Worm (Caenorhabditis elegans) whole organism, young adult: ENCODE data around the gene sri-4.

Experiments used
- B0019.2 ChIP-seq: fragments of 200-800 bp; sonication (Bioruptor generic); conservative IDR thresholded peaks from 2 replicates; pipeline ENCODE4 v1.3.6; 2022; ENCODE audit warnings: missing genetic modification reagents, missing genetic modification characterization, missing compliant biosample characterization
- B0035.1 ChIP-seq: sonication (generic microtip); optimal IDR thresholded peaks from 2 replicates; lab custom pipeline; 2016; ENCODE audit warnings: missing genetic modification characterization, mild to moderate bottlenecking, missing compliant biosample characterization, missing genotype, missing genetic modification reagents
- F10E7.11 ChIP-seq: sonication (generic microtip); optimal IDR thresholded peaks from 2 replicates; lab custom pipeline; 2017; ENCODE audit warnings: mild to moderate bottlenecking, missing genetic modification characterization, moderate library complexity, missing compliant biosample characterization
- F49E8.2 ChIP-seq: sonication (generic microtip); optimal IDR thresholded peaks from 3 replicates; lab custom pipeline; 2017; ENCODE audit warnings: missing genetic modification characterization, mild to moderate bottlenecking, missing compliant biosample characterization, antibody characterized with exemption, moderate library complexity; ENCODE audit not compliant: insufficient read depth
- F52B5.7 ChIP-seq: sonication (generic microtip); optimal IDR thresholded peaks from 2 replicates; lab custom pipeline; 2016; ENCODE audit warnings: mild to moderate bottlenecking, missing genetic modification characterization, missing compliant biosample characterization
- F57C9.4 ChIP-seq: sonication (generic microtip); optimal IDR thresholded peaks from 2 replicates; lab custom pipeline; 2017; ENCODE audit warnings: mild to moderate bottlenecking, missing genetic modification characterization, missing compliant biosample characterization
- K11D2.4 ChIP-seq: fragments of 200-800 bp; sonication (Bioruptor generic); IDR thresholded peaks from 2 replicates; pipeline ENCODE4 v1.3.6; 2022; ENCODE audit warnings: missing genetic modification reagents, missing genetic modification characterization, missing compliant biosample characterization
- T07F8.4 ChIP-seq: sonication (generic microtip); optimal IDR thresholded peaks from 2 replicates; lab custom pipeline; 2016; ENCODE audit warnings: mild to moderate bottlenecking, missing genetic modification characterization, moderate library complexity, missing compliant biosample characterization
- T26A5.8 ChIP-seq: sonication (generic microtip); optimal IDR thresholded peaks from 2 replicates; lab custom pipeline; 2016; ENCODE audit warnings: missing genetic modification characterization, missing compliant biosample characterization
- Y79H2A.3 ChIP-seq: fragments of 200-800 bp; sonication (Bioruptor generic); conservative IDR thresholded peaks from 2 replicates; pipeline ENCODE4 v1.3.6; 2022; ENCODE audit warnings: missing genetic modification reagents, missing genetic modification characterization, missing compliant biosample characterization
- ZK185.1 ChIP-seq: sonication (generic microtip); optimal IDR thresholded peaks from 2 replicates; lab custom pipeline; 2016; ENCODE audit warnings: mild to moderate bottlenecking, missing genetic modification characterization, missing compliant biosample characterization; ENCODE audit not compliant: poor library complexity, severe bottlenecking
- ama-1 ChIP-seq, 3 experiments: fragments of 150-350 bp in 1 of 3; sonication (generic microtip) in 2 of 3; optimal IDR thresholded peaks; 2 replicates each; lab custom pipeline; 2014 to 2018; ENCODE audit warnings: missing biosample characterization in 2 of 3, missing genetic modification characterization in 2 of 3, missing genetic modification reagents in 2 of 3
- attf-6 ChIP-seq: fragments of 200-800 bp; sonication (Bioruptor generic); IDR thresholded peaks from 2 replicates; pipeline ENCODE4 v1.3.6; 2022; ENCODE audit warnings: missing genetic modification reagents, missing genetic modification characterization, missing compliant biosample characterization
- ccch-3 ChIP-seq: fragments of 200-800 bp; sonication (Bioruptor generic); optimal IDR thresholded peaks from 2 replicates; lab custom pipeline; 2018; ENCODE audit warnings: mild to moderate bottlenecking, missing genetic modification characterization, missing compliant biosample characterization
- cebp-1 ChIP-seq, 2 experiments: fragments of 200-800 bp in 1 of 2; sonication (Bioruptor generic) in 1 of 2; sonication (generic microtip) in 1 of 2; IDR thresholded peaks in 1 of 2; optimal IDR thresholded peaks in 1 of 2; 2 replicates each; pipeline versions ENCODE4 v1.3.6 to Lab custom; 2017 to 2022; ENCODE audit warnings: missing compliant biosample characterization in 2 of 2, missing genetic modification characterization in 2 of 2, mild to moderate bottlenecking in 1 of 2, missing genetic modification reagents in 1 of 2, moderate library complexity in 1 of 2
- ceh-100 ChIP-seq: fragments of 200-800 bp; sonication (Bioruptor generic); IDR thresholded peaks from 2 replicates; pipeline ENCODE4 v1.3.6; 2022; ENCODE audit warnings: missing genetic modification reagents, missing genetic modification characterization, missing compliant biosample characterization
- ceh-79 ChIP-seq: sonication (generic microtip); optimal IDR thresholded peaks from 2 replicates; lab custom pipeline; 2017; ENCODE audit warnings: mild to moderate bottlenecking, missing genetic modification characterization, missing compliant biosample characterization
- ceh-91 ChIP-seq: fragments of 200-800 bp; sonication (Bioruptor generic); IDR thresholded peaks from 2 replicates; pipeline ENCODE4 v1.3.6; 2022; ENCODE audit warnings: missing genetic modification reagents, missing genetic modification characterization, missing compliant biosample characterization
- egl-44 ChIP-seq: fragments of 200-800 bp; sonication (Bioruptor generic); IDR thresholded peaks from 2 replicates; pipeline ENCODE4 v1.3.6; 2022; ENCODE audit warnings: missing genetic modification reagents, missing genetic modification characterization, missing compliant biosample characterization
- egrh-3 ChIP-seq: fragments of 200-800 bp; sonication (Bioruptor generic); IDR thresholded peaks from 2 replicates; pipeline ENCODE4 v1.3.6; 2022; ENCODE audit warnings: missing genetic modification reagents, missing genetic modification characterization, missing compliant biosample characterization
- ekl-4 ChIP-seq: fragments of 200-800 bp; sonication (Bioruptor generic); IDR thresholded peaks from 2 replicates; pipeline ENCODE4 v1.3.6; 2022; ENCODE audit warnings: missing genetic modification reagents, missing genetic modification characterization, missing compliant biosample characterization
- fkh-3 ChIP-seq: sonication (generic microtip); optimal IDR thresholded peaks from 2 replicates; lab custom pipeline; 2016; ENCODE audit warnings: mild to moderate bottlenecking, missing genetic modification characterization, missing compliant biosample characterization
- him-1 ChIP-seq: sonication (generic microtip); optimal IDR thresholded peaks from 2 replicates; lab custom pipeline; 2016; ENCODE audit warnings: missing genotype, missing genetic modification reagents, missing genetic modification characterization, missing compliant biosample characterization
- hlh-12 ChIP-seq: sonication (generic microtip); optimal IDR thresholded peaks from 2 replicates; lab custom pipeline; 2016; ENCODE audit warnings: missing genetic modification characterization, missing compliant biosample characterization
- hlh-26 ChIP-seq: fragments of 200-800 bp; sonication (Bioruptor generic); conservative IDR thresholded peaks from 2 replicates; pipeline ENCODE4 v1.3.6; 2022; ENCODE audit warnings: missing genetic modification reagents, missing genetic modification characterization, missing compliant biosample characterization
- hsf-1 ChIP-seq: fragments of 200-800 bp; sonication (Bioruptor generic); IDR thresholded peaks from 2 replicates; pipeline ENCODE4 v1.3.6; 2022; ENCODE audit warnings: missing genetic modification reagents, missing genetic modification characterization, missing compliant biosample characterization
- lin-26 ChIP-seq: fragments of 200-800 bp; sonication (Bioruptor generic); IDR thresholded peaks from 2 replicates; pipeline ENCODE4 v1.3.6; 2022; ENCODE audit warnings: missing genetic modification reagents, missing genetic modification characterization, missing compliant biosample characterization
- lin-54 ChIP-seq: fragments of 200-800 bp; sonication (Bioruptor generic); optimal IDR thresholded peaks from 2 replicates; lab custom pipeline; 2018; ENCODE audit warnings: mild to moderate bottlenecking, missing genetic modification characterization, missing compliant biosample characterization
- lsl-1 ChIP-seq: fragments of 200-800 bp; sonication (Bioruptor generic); optimal IDR thresholded peaks from 2 replicates; lab custom pipeline; 2018; ENCODE audit warnings: mild to moderate bottlenecking, missing genetic modification characterization, moderate library complexity, missing compliant biosample characterization
- mxl-1 ChIP-seq: sonication (generic microtip); optimal IDR thresholded peaks from 2 replicates; lab custom pipeline; 2016; ENCODE audit warnings: missing genetic modification characterization, missing compliant biosample characterization
- nfyb-1 ChIP-seq: fragments of 200-800 bp; sonication (Bioruptor generic); IDR thresholded peaks from 2 replicates; pipeline ENCODE4 v1.3.6; 2022; ENCODE audit warnings: missing genetic modification reagents, missing genetic modification characterization, missing compliant biosample characterization
- nhr-179 ChIP-seq: sonication (generic microtip); optimal IDR thresholded peaks from 2 replicates; lab custom pipeline; 2016; ENCODE audit warnings: mild to moderate bottlenecking, missing genetic modification characterization, missing compliant biosample characterization
- pbrm-1 ChIP-seq: fragments of 200-800 bp; sonication (Bioruptor generic); IDR thresholded peaks from 2 replicates; pipeline ENCODE4 v1.3.6; 2022; ENCODE audit warnings: missing genetic modification reagents, missing genetic modification characterization, missing compliant biosample characterization
- rec-8 ChIP-seq, 2 experiments: sonication (generic microtip); optimal IDR thresholded peaks; 2 replicates each; lab custom pipeline; 2016; ENCODE audit warnings: mild to moderate bottlenecking in 2 of 2, missing genetic modification characterization in 2 of 2, missing genetic modification reagents in 2 of 2, missing genotype in 2 of 2, missing biosample characterization in 1 of 2, missing compliant biosample characterization in 1 of 2, moderate library complexity in 1 of 2
- repo-1 ChIP-seq: sonication (generic microtip); optimal IDR thresholded peaks from 2 replicates; lab custom pipeline; 2017; ENCODE audit warnings: mild to moderate bottlenecking, missing genetic modification characterization, missing compliant biosample characterization
- rpc-1 ChIP-seq, 2 experiments: fragments of 150-350 bp in 1 of 2; sonication (generic microtip) in 1 of 2; optimal IDR thresholded peaks; 2 replicates each; lab custom pipeline; 2014 to 2018; ENCODE audit warnings: missing biosample characterization in 1 of 2, missing genetic modification characterization in 1 of 2, missing genetic modification reagents in 1 of 2, missing genotype in 1 of 2
- sea-2 ChIP-seq: fragments of 200-800 bp; sonication (Bioruptor generic); IDR thresholded peaks from 2 replicates; pipeline ENCODE4 v1.3.6; 2022; ENCODE audit warnings: missing genetic modification characterization, missing compliant biosample characterization
- snpc-1.3 ChIP-seq: sonication (generic microtip); optimal IDR thresholded peaks from 2 replicates; lab custom pipeline; 2017; ENCODE audit warnings: missing genetic modification characterization, mild to moderate bottlenecking, missing compliant biosample characterization, antibody characterized with exemption, moderate library complexity, missing genotype, missing genetic modification reagents; ENCODE audit not compliant: insufficient read depth
- somi-1 ChIP-seq: fragments of 200-800 bp; sonication (Bioruptor generic); optimal IDR thresholded peaks from 2 replicates; lab custom pipeline; 2018; ENCODE audit warnings: mild to moderate bottlenecking, missing genetic modification characterization, missing compliant biosample characterization
- sptf-2 ChIP-seq: fragments of 200-800 bp; sonication (Bioruptor generic); optimal IDR thresholded peaks from 2 replicates; lab custom pipeline; 2018; ENCODE audit warnings: mild to moderate bottlenecking, missing genetic modification characterization, missing compliant biosample characterization
- tbp1 ChIP-seq: fragments of 200-800 bp; sonication (Bioruptor generic); optimal IDR thresholded peaks from 2 replicates; lab custom pipeline; 2018; ENCODE audit warnings: mild to moderate bottlenecking, missing genetic modification characterization, missing compliant biosample characterization
- tbx-9 ChIP-seq: sonication (generic microtip); optimal IDR thresholded peaks from 2 replicates; lab custom pipeline; 2016; ENCODE audit warnings: borderline replicate concordance, missing genetic modification characterization, inconsistent platforms, missing compliant biosample characterization
- ztf-25 ChIP-seq: fragments of 200-800 bp; sonication (Bioruptor generic); IDR thresholded peaks from 2 replicates; pipeline ENCODE4 v1.3.6; 2022; ENCODE audit warnings: missing genetic modification reagents, missing genetic modification characterization, missing compliant biosample characterization
- ztf-28 ChIP-seq: fragments of 200-800 bp; sonication (Bioruptor generic); IDR thresholded peaks from 2 replicates; pipeline ENCODE4 v1.3.6; 2022; ENCODE audit warnings: missing genetic modification reagents, missing genetic modification characterization, missing compliant biosample characterization
- ztf-6 ChIP-seq: fragments of 200-800 bp; sonication (Bioruptor generic); IDR thresholded peaks from 2 replicates; pipeline ENCODE4 v1.3.6; 2022; ENCODE audit warnings: missing genetic modification reagents, missing genetic modification characterization, missing compliant biosample characterization

The sri-4 gene

DNA sequence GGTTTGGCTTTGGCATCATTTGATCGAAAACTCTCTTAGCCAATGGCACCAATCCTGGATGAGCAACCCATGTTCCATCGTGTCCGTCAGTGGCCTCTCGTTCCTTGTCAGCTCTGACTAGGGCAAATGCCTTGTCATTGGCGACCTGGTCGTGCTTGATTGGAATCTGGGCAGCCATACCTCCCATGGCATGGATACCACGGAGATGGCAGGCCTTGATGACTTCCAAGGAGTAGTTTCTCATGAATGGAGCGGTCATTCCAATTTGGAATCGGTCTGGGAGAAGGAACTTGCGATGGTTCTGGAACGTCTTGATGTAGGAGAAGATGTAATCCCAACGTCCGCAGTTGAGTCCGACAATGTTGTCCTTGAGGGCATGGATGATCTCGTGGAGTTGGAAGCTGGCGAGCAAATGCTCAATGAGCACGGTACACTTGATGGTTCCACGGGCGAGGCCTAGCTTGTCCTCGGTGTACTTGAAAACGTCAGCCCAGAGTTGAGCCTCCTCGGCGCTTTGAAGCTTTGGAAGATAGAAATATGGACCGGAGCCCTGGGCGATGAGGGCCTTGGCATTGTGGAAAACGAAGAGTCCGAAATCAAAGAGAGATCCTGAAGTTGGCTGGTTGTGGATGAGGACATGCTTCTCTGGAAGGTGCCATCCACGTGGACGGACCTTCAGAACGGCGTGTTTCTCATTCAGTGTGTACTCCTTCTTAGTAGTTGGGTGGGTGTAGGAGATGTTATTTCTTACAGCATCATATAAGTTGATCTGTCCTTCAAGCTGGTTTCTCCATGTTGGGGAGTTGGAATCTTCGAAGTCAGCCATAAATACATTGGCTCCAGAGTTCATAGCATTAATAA, 23.0 kb upstream of the sri-4 start (continued):
- TF ChIP-seq repo-1 (tag; lab: Kevin White, UChicago) (no peak), him-1 (tag; lab: Kevin White, UChicago) (no peak), pbrm-1 (GFP tag; lab: Robert Waterston, UW) (no peak), hsf-1 (GFP tag; lab: Robert Waterston, UW) (no peak), nfyb-1 (GFP tag; lab: Robert Waterston, UW) (0 out of 2 replicates have a peak, but pooled peaks have one; percentile 14), ZK185.1 (tag; lab: Kevin White, UChicago) (peak; percentile 67), ccch-3 (GFP tag; lab: Kevin White, UChicago) (no peak), fkh-3 (tag; lab: Kevin White, UChicago) (no peak), sptf-2 (GFP tag; lab: Kevin White, UChicago) (no peak), snpc-1.3 (tag; lab: Kevin White, UChicago) (no peak), nhr-179 (tag; lab: Kevin White, UChicago) (no peak), sea-2 (GFP tag; lab: Robert Waterston, UW) (no peak), K11D2.4 (GFP tag; lab: Robert Waterston, UW) (no peak), F49E8.2 (tag; lab: Kevin White, UChicago) (no peak), Y79H2A.3 (GFP tag; lab: Robert Waterston, UW) (no peak; the same call in 1 of the 2 replicates), B0019.2 (GFP tag; lab: Robert Waterston, UW) (no peak), tbx-9 (tag; lab: Kevin White, UChicago) (no peak), ztf-28 (GFP tag; lab: Robert Waterston, UW) (no peak), ztf-25 (GFP tag; lab: Robert Waterston, UW) (no peak), egl-44 (GFP tag; lab: Robert Waterston, UW) (peak; percentile 25), ceh-79 (tag; lab: Kevin White, UChicago) (no peak), ztf-6 (GFP tag; lab: Robert Waterston, UW) (no peak), ama-1 (optimal IDR thresholded peaks at IDR 0.05; lab: Kevin White, UChicago) (peak; percentile 88), ama-1 (GFP tag; optimal IDR thresholded peaks at IDR 0.05; lab: Kevin White, UChicago) (peak in 1 of 2 experiments; percentile 12), attf-6 (no peak), egrh-3 (GFP tag; lab: Robert Waterston, UW) (no peak), rec-8 (tag; optimal IDR thresholded peaks at IDR 0.05; lab: Kevin White, UChicago) (no peak), F10E7.11 (no peak), B0035.1 (tag; lab: Kevin White, UChicago) (no peak), tbp1 (GFP tag; lab: Kevin White, UChicago) (no peak), F52B5.7 (no peak), ceh-91 (GFP tag; lab: Robert Waterston, UW) (no peak), cebp-1 (GFP tag; IDR thresholded peaks at IDR 0.05; lab: Robert Waterston, UW) (no peak), cebp-1 (tag; optimal IDR thresholded peaks at IDR 0.05; lab: Kevin White, UChicago) (peak; percentile 6), F57C9.4 (tag; lab: Kevin White, UChicago) (no peak), somi-1 (GFP tag; lab: Kevin White, UChicago) (peak; percentile 18), mxl-1 (tag; lab: Kevin White, UChicago) (no peak), ekl-4 (GFP tag; lab: Robert Waterston, UW) (no peak), T07F8.4 (tag; lab: Kevin White, UChicago) (no peak), T26A5.8 (tag; lab: Kevin White, UChicago) (no peak), ceh-100 (no peak), lin-54 (GFP tag; lab: Kevin White, UChicago) (no peak), lsl-1 (GFP tag; lab: Kevin White, UChicago) (no peak), rpc-1 (optimal IDR thresholded peaks at IDR 0.05; lab: Kevin White, UChicago) (no peak), rpc-1 (tag; optimal IDR thresholded peaks at IDR 0.05; lab: Kevin White, UChicago) (no peak), hlh-12 (tag; lab: Kevin White, UChicago) (no peak), hlh-26 (GFP tag; lab: Robert Waterston, UW) (no peak), lin-26 (peak; percentile 75; the same call in 1 of the 2 replicates)
